Fruit fly (Drosophila melanogaster) whole organism, embryonic: Measurements from ENCODE around the gene CG9044.

Experiments
- Aef1 ChIP-seq: fragments of 200-800 bp; sonication (Bioruptor generic); IDR thresholded peaks from 3 replicates; pipeline ENCODE4 v1.3.6; 2022; ENCODE audit warnings: missing biosample characterization, missing genetic modification characterization
- Blimp-1 ChIP-seq: fragments of 200-800 bp; sonication (Bioruptor generic); optimal IDR thresholded peaks from 3 replicates; lab custom pipeline; 2018; ENCODE audit warnings: missing biosample characterization, missing genetic modification characterization, mild to moderate bottlenecking, moderate library complexity, missing genetic modification reagents
- CG10147 ChIP-seq: fragments of 200-800 bp; sonication (Bioruptor generic); optimal IDR thresholded peaks from 2 replicates; lab custom pipeline; 2019; ENCODE audit warnings: missing biosample characterization, mild to moderate bottlenecking, missing genetic modification characterization, moderate library complexity
- CG12071 ChIP-seq: fragments of 200-800 bp; sonication (Bioruptor generic); optimal IDR thresholded peaks from 3 replicates; lab custom pipeline; 2018; ENCODE audit warnings: missing biosample characterization, mild to moderate bottlenecking, missing genetic modification characterization
- CG13894 ChIP-seq: fragments of 200-800 bp; sonication (Bioruptor generic); optimal IDR thresholded peaks from 3 replicates; lab custom pipeline; 2018; ENCODE audit warnings: missing biosample characterization, mild to moderate bottlenecking, missing genetic modification characterization, moderate library complexity
- CG34422 ChIP-seq: fragments of 200-800 bp; sonication (Bioruptor generic); IDR thresholded peaks from 3 replicates; pipeline ENCODE4 v1.3.6; 2022; ENCODE audit warnings: missing biosample characterization, missing genetic modification characterization
- CG4424 ChIP-seq: fragments of 200-800 bp; sonication (Bioruptor generic); optimal IDR thresholded peaks from 3 replicates; lab custom pipeline; 2016; ENCODE audit warnings: missing biosample characterization, missing genetic modification characterization
- CG6175 ChIP-seq: fragments of 200-800 bp; sonication (Bioruptor generic); IDR thresholded peaks from 3 replicates; pipeline ENCODE4 v1.3.6; 2022; ENCODE audit warnings: missing biosample characterization, missing genetic modification characterization
- amos ChIP-seq: fragments of 200-800 bp; sonication (Bioruptor generic); IDR thresholded peaks from 2 replicates; pipeline ENCODE4 v1.3.6; 2022; ENCODE audit warnings: missing biosample characterization, missing genetic modification characterization; ENCODE audit not compliant: partially characterized antibody
- onecut ChIP-seq: fragments of 200-800 bp; sonication (Bioruptor generic); IDR thresholded peaks from 2 replicates; pipeline ENCODE4 v1.3.6; 2022; ENCODE audit warnings: missing biosample characterization, missing genetic modification characterization
- sens ChIP-seq: fragments of 200-800 bp; sonication (Bioruptor generic); peaks from one replicate; lab custom pipeline; 2016; ENCODE audit warnings: missing biosample characterization, missing genetic modification characterization
- usp ChIP-seq: fragments of >200 bp; optimal IDR thresholded peaks from 2 replicates; lab custom pipeline; 2017; ENCODE audit warnings: missing biosample characterization, missing genetic modification characterization

DNA sequence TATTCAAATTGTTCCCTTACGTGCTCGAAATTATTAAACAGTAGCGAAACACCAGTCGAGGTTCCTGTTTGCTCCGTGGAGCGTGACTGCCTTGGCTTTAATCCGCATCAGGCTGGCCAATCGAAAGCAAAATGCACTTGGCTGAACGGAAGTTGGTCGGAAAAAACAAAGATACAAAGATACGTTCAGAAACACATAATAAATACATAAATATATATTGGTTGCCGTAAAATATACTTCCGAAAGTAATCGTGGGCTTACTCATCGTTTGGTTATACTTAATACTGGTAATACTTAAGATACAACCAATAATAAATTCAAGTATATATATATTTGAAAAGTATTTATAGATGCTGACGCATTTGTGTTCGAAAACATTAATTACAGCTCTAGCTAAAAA lies 15.6 kb downstream of the CG9044 start, which contains the start of gene psd:
- TF ChIP-seq sens (GFP tag; lab: Kevin White, UChicago) = no peak
- TF ChIP-seq Aef1 (GFP tag; lab: Robert Waterston, UW) = no peak
- TF ChIP-seq CG13894 = no peak
- no peak for TF ChIP-seq CG34422 (GFP tag; lab: Robert Waterston, UW)
- no peak for TF ChIP-seq onecut (GFP tag; lab: Robert Waterston, UW)
- TF ChIP-seq CG10147 (GFP tag; lab: Kevin White, UChicago) = no peak
- no peak for TF ChIP-seq CG6175 (GFP tag; lab: Robert Waterston, UW)
- TF ChIP-seq CG12071 (GFP tag; lab: Kevin White, UChicago) = no peak
- TF ChIP-seq usp (GFP tag; lab: Kevin White, UChicago) = no peak
- TF ChIP-seq amos (GFP tag; lab: Robert Waterston, UW) = no peak
- no peak for TF ChIP-seq Blimp-1 (GFP tag; lab: Kevin White, UChicago)
- TF ChIP-seq CG4424 (GFP tag; lab: Kevin White, UChicago) = no peak
